Fruit fly (Drosophila melanogaster): Measurements from ENCODE around the gene His4r.

The His4r gene

dm6 chr3R:14576692-14577646 is 48.6 kb upstream of the His4r start, which contains the start of gene stumps (continued):
- TF ChIP-seq Dfd (GFP tag; optimal IDR thresholded peaks at IDR 0.05): no peak
- TF ChIP-seq CG2129 (GFP tag; IDR thresholded peaks at IDR 0.05; ENCODE audit: partially characterized antibody): no peak
- no peak for TF ChIP-seq CG7987 (GFP tag; optimal IDR thresholded peaks at IDR 0.05)
- no peak for TF ChIP-seq vfl (GFP tag; optimal IDR thresholded peaks at IDR 0.05)
- TF ChIP-seq Hr78 (GFP tag; optimal IDR thresholded peaks at IDR 0.05): no peak
- TF ChIP-seq CG6791 (GFP tag; IDR thresholded peaks at IDR 0.05; ENCODE audit: partially characterized antibody): no peak; the same call in 2 of the 3 replicates
- no peak for TF ChIP-seq CG18764 (GFP tag; optimal IDR thresholded peaks at IDR 0.05)
- TF ChIP-seq PHDP (tag; optimal IDR thresholded peaks at IDR 0.05): no peak
- no peak for TF ChIP-seq B-H1 (GFP tag; IDR thresholded peaks at IDR 0.05)
- TF ChIP-seq unpg (GFP tag; optimal IDR thresholded peaks at IDR 0.05): no peak
- TF ChIP-seq CG10462 (GFP tag; optimal IDR thresholded peaks at IDR 0.05): no peak
- peak; percentile 18; the same call in 2 of the 3 replicates for TF ChIP-seq ci (GFP tag; IDR thresholded peaks at IDR 0.05)
- no peak for TF ChIP-seq CG10209 (GFP tag; optimal IDR thresholded peaks at IDR 0.05)
- no peak for TF ChIP-seq Antp (GFP tag; optimal IDR thresholded peaks at IDR 0.05)
- TF ChIP-seq fu2 (GFP tag; optimal IDR thresholded peaks at IDR 0.05): no peak
- TF ChIP-seq Bdp1 (GFP tag; optimal IDR thresholded peaks at IDR 0.05): no peak
- TF ChIP-seq CG9437 (GFP tag; optimal IDR thresholded peaks at IDR 0.05): no peak
- no peak for TF ChIP-seq Abd-B (GFP tag; optimal IDR thresholded peaks at IDR 0.05)
- no peak for TF ChIP-seq hth (optimal IDR thresholded peaks at IDR 0.05)
- TF ChIP-seq CG17912 (GFP tag; optimal IDR thresholded peaks at IDR 0.05): no peak
- TF ChIP-seq CG17361 (GFP tag; IDR thresholded peaks at IDR 0.05): no peak
- peak; percentile 32 for TF ChIP-seq Jarid2 (GFP tag; optimal IDR thresholded peaks at IDR 0.05)
- no peak for TF ChIP-seq CG42726 (GFP tag; IDR thresholded peaks at IDR 0.05; ENCODE audit: partially characterized antibody)
- no peak for TF ChIP-seq tin (GFP tag; optimal IDR thresholded peaks at IDR 0.05)
- TF ChIP-seq B-H2 (GFP tag; optimal IDR thresholded peaks at IDR 0.05): no peak
- no peak for TF ChIP-seq CG9727 (GFP tag; optimal IDR thresholded peaks at IDR 0.05)
- TF ChIP-seq dimm (GFP tag; IDR thresholded peaks at IDR 0.05): no peak
- TF ChIP-seq phol (tag; optimal IDR thresholded peaks at IDR 0.05): no peak
- no peak for TF ChIP-seq Nf-YC (tag; optimal IDR thresholded peaks at IDR 0.05)
- no peak for TF ChIP-seq E2f1 (GFP tag; IDR thresholded peaks at IDR 0.05)
- no peak for TF ChIP-seq trh (GFP tag; optimal IDR thresholded peaks at IDR 0.05)
- TF ChIP-seq pan (optimal IDR thresholded peaks at IDR 0.05): no peak
- no peak for TF ChIP-seq pan (GFP tag; optimal IDR thresholded peaks at IDR 0.05 in 1 of 2, IDR thresholded peaks at IDR 0.05 in 1 of 2)
- no peak for TF ChIP-seq CG3838 (GFP tag; optimal IDR thresholded peaks at IDR 0.05)
- TF ChIP-seq CG6689 (GFP tag; IDR thresholded peaks at IDR 0.05): no peak
- no peak for TF ChIP-seq HmgZ (tag; optimal IDR thresholded peaks at IDR 0.05)
- TF ChIP-seq YL-1 (GFP tag; optimal IDR thresholded peaks at IDR 0.05): no peak
- TF ChIP-seq gce (GFP tag; IDR thresholded peaks at IDR 0.05): no peak
- TF ChIP-seq CG34422 (GFP tag; IDR thresholded peaks at IDR 0.05): peak; percentile 28; the same call in 1 of the 3 replicates
- TF ChIP-seq Ptx1 (GFP tag; IDR thresholded peaks at IDR 0.05): no peak
- TF ChIP-seq inv (GFP tag; IDR thresholded peaks at IDR 0.05; ENCODE audit: partially characterized antibody): no peak
- no peak for TF ChIP-seq corto (GFP tag; optimal IDR thresholded peaks at IDR 0.05)
- TF ChIP-seq pb (GFP tag; optimal IDR thresholded peaks at IDR 0.05): no peak
- TF ChIP-seq CG8944 (GFP tag; optimal IDR thresholded peaks at IDR 0.05): no peak
- TF ChIP-seq crol (GFP tag; IDR thresholded peaks at IDR 0.05): peak; percentile 84
- no peak; the same call in 1 of the 2 replicates for TF ChIP-seq Rfx (GFP tag; IDR thresholded peaks at IDR 0.05)
- TF ChIP-seq zf30C (GFP tag; optimal IDR thresholded peaks at IDR 0.05): no peak
- no peak for TF ChIP-seq lola (GFP tag; optimal IDR thresholded peaks at IDR 0.05)
- no peak for TF ChIP-seq CG13775 (GFP tag; optimal IDR thresholded peaks at IDR 0.05)
